Worm (Caenorhabditis elegans): ENCODE results near the gene igcm-4.

- TF ChIP-seq elt-3 (tag; optimal IDR thresholded peaks at IDR 0.05): no peak
- no peak for TF ChIP-seq skn-1 (tag; optimal IDR thresholded peaks at IDR 0.05)
- no peak for TF ChIP-seq elt-2 (tag; optimal IDR thresholded peaks at IDR 0.05)
- TF ChIP-seq unc-39 (tag; optimal IDR thresholded peaks at IDR 0.05): no peak
- no peak for TF ChIP-seq ztf-11 (tag; optimal IDR thresholded peaks at IDR 0.05)
- TF ChIP-seq elt-1 (tag; optimal IDR thresholded peaks at IDR 0.05): no peak
- TF ChIP-seq fkh-10 (GFP tag; optimal IDR thresholded peaks at IDR 0.05): no peak
- no peak for TF ChIP-seq nhr-12 (tag; optimal IDR thresholded peaks at IDR 0.05)
Measured at ce11 chrX:2035172-2035571, 11.0 kb downstream of the igcm-4 start, which contains the start of gene ergi-1.

Measured in whole organism, L3 larva.